Fruit fly (Drosophila melanogaster) whole organism, pupa: ENCODE data around the gene msi.

ENCODE experiments used
- CG10348 ChIP-seq: fragments of 200-800 bp; sonication (Bioruptor generic); IDR thresholded peaks from 2 replicates; pipeline ENCODE4 v1.3.6; 2022; ENCODE audit warnings: missing biosample characterization, missing genetic modification characterization
- CG12605 ChIP-seq: fragments of 200-800 bp; sonication (Bioruptor generic); IDR thresholded peaks from 2 replicates; pipeline ENCODE4 v1.3.6; 2022; ENCODE audit warnings: missing biosample characterization, missing genetic modification characterization
- CG13204 ChIP-seq: fragments of 200-800 bp; sonication (Bioruptor generic); optimal IDR thresholded peaks from 2 replicates; lab custom pipeline; 2018; ENCODE audit warnings: missing biosample characterization, mild to moderate bottlenecking, missing genetic modification characterization, moderate library complexity
- CG14655 ChIP-seq: fragments of 200-800 bp; sonication (Bioruptor generic); optimal IDR thresholded peaks from 3 replicates; lab custom pipeline; 2017; ENCODE audit warnings: mild to moderate bottlenecking, missing biosample characterization, missing genetic modification reagents, missing genetic modification characterization
- CG15710 ChIP-seq: fragments of 200-800 bp; sonication (Bioruptor generic); optimal IDR thresholded peaks from 2 replicates; lab custom pipeline; 2018; ENCODE audit warnings: missing biosample characterization, mild to moderate bottlenecking, missing genetic modification characterization, moderate library complexity
- CG17806 ChIP-seq: fragments of 200-800 bp; sonication (Bioruptor generic); optimal IDR thresholded peaks from 2 replicates; lab custom pipeline; 2018; ENCODE audit warnings: missing biosample characterization, mild to moderate bottlenecking, missing genetic modification characterization, moderate library complexity
- CG32121 ChIP-seq: fragments of 200-800 bp; sonication (Bioruptor generic); IDR thresholded peaks from 2 replicates; pipeline ENCODE4 v1.3.6; 2022; ENCODE audit warnings: missing biosample characterization, missing genetic modification characterization
- CG34367 ChIP-seq: fragments of 200-800 bp; sonication (Bioruptor generic); optimal IDR thresholded peaks from 2 replicates; lab custom pipeline; 2018; ENCODE audit warnings: missing biosample characterization, mild to moderate bottlenecking, missing genetic modification characterization
- CG4496 ChIP-seq: fragments of 200-800 bp; sonication (Bioruptor generic); IDR thresholded peaks from 3 replicates; pipeline ENCODE4 v1.3.6; 2022; ENCODE audit warnings: missing biosample characterization, missing genetic modification characterization
- CG8159 ChIP-seq: fragments of 200-800 bp; sonication (Bioruptor generic); optimal IDR thresholded peaks from 3 replicates; lab custom pipeline; 2018; ENCODE audit warnings: missing biosample characterization, mild to moderate bottlenecking, missing genetic modification characterization, moderate library complexity
- CG8301 ChIP-seq: fragments of 200-800 bp; sonication (Bioruptor generic); optimal IDR thresholded peaks from 2 replicates; lab custom pipeline; 2018; ENCODE audit warnings: missing biosample characterization, mild to moderate bottlenecking, missing genetic modification characterization
- CG9948 ChIP-seq: fragments of 200-800 bp; sonication (Bioruptor generic); optimal IDR thresholded peaks from 2 replicates; lab custom pipeline; 2018; ENCODE audit warnings: missing biosample characterization, mild to moderate bottlenecking, missing genetic modification characterization, moderate library complexity
- D1 ChIP-seq: fragments of 200-800 bp; sonication (Bioruptor generic); optimal IDR thresholded peaks from 2 replicates; lab custom pipeline; 2018; ENCODE audit warnings: missing biosample characterization, mild to moderate bottlenecking, missing genetic modification characterization, moderate library complexity
- EcR ChIP-seq: fragments of 200-800 bp; sonication (Bioruptor generic); optimal IDR thresholded peaks from 3 replicates; lab custom pipeline; 2019; ENCODE audit warnings: missing biosample characterization, missing genetic modification characterization, mild to moderate bottlenecking, moderate library complexity, missing genetic modification reagents
- Ets98B ChIP-seq: fragments of 200-800 bp; sonication (Bioruptor generic); IDR thresholded peaks from 2 replicates; pipeline ENCODE4 v1.3.6; 2022; ENCODE audit warnings: missing biosample characterization, missing genetic modification characterization
- Pif1A ChIP-seq: fragments of 200-800 bp; sonication (Bioruptor generic); optimal IDR thresholded peaks from 3 replicates; lab custom pipeline; 2016; ENCODE audit warnings: missing biosample characterization, missing genetic modification characterization
- Pif1B ChIP-seq: fragments of 200-800 bp; sonication (Bioruptor generic); optimal IDR thresholded peaks from 3 replicates; lab custom pipeline; 2016; ENCODE audit warnings: missing biosample characterization, missing genetic modification characterization
- Snoo ChIP-seq: fragments of 200-800 bp; sonication (Bioruptor generic); optimal IDR thresholded peaks from 3 replicates; lab custom pipeline; 2017; ENCODE audit warnings: missing biosample characterization, mild to moderate bottlenecking, missing genetic modification characterization, inconsistent platforms
- fd96Ca ChIP-seq: fragments of 200-800 bp; sonication (Bioruptor generic); IDR thresholded peaks from 3 replicates; pipeline ENCODE4 v1.3.6; 2022; ENCODE audit warnings: missing biosample characterization, missing genetic modification characterization
- gl ChIP-seq: fragments of 200-800 bp; sonication (Bioruptor generic); optimal IDR thresholded peaks from 2 replicates; lab custom pipeline; 2018; ENCODE audit warnings: missing biosample characterization, mild to moderate bottlenecking, missing genetic modification characterization
- rn ChIP-seq: fragments of 200-800 bp; sonication (Bioruptor generic); IDR thresholded peaks from 2 replicates; pipeline ENCODE4 v1.3.6; 2022; ENCODE audit warnings: missing biosample characterization, missing genetic modification characterization

Gene msi

DNA sequence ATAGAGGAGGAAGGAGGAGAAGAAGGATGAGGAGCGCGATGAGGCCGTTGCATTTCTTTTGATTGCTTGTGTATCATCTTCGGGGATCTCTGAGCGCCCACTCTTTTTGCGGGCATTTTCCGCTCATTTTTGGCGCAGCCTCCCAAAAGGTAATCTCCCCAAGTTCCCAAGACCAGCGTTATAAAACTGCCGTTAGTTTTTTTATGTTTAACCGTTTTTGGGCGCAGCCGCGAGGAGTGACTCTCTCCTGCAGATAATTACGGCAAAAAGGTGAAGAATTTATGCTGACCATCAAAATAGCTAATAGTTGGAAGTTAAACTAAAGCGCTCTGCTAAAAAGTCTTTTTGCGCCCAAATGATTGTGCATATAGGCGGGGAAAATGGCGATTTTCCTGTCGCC lies 122.5 kb downstream of the msi start:
- TF ChIP-seq Snoo (tag; lab: Kevin White, UChicago), result no peak
- no peak for TF ChIP-seq CG9948 (tag; lab: Kevin White, UChicago)
- TF ChIP-seq CG4496 (GFP tag; lab: Robert Waterston, UW), result no peak
- TF ChIP-seq CG17806 (tag; lab: Kevin White, UChicago), result no peak
- no peak for TF ChIP-seq D1 (tag; lab: Kevin White, UChicago)
- no peak for TF ChIP-seq CG14655 (GFP tag; lab: Kevin White, UChicago)
- no peak for TF ChIP-seq gl (tag; lab: Kevin White, UChicago)
- no peak for TF ChIP-seq CG8301 (tag; lab: Kevin White, UChicago)
- no peak for TF ChIP-seq fd96Ca (GFP tag; lab: Robert Waterston, UW)
- TF ChIP-seq CG10348, result no peak
- no peak for TF ChIP-seq CG32121
- no peak for TF ChIP-seq EcR (GFP tag; lab: Kevin White, UChicago)
- no peak for TF ChIP-seq CG8159 (tag; lab: Kevin White, UChicago)
- no peak for TF ChIP-seq Pif1B (GFP tag; lab: Kevin White, UChicago)
- TF ChIP-seq CG13204 (GFP tag; lab: Kevin White, UChicago), result no peak
- no peak for TF ChIP-seq Pif1A (GFP tag; lab: Kevin White, UChicago)
- TF ChIP-seq CG12605 (GFP tag; lab: Robert Waterston, UW), result no peak
- TF ChIP-seq rn (GFP tag; lab: Robert Waterston, UW), result no peak
- TF ChIP-seq CG34367 (tag; lab: Kevin White, UChicago), result no peak
- no peak for TF ChIP-seq Ets98B (GFP tag; lab: Robert Waterston, UW)

DNA sequence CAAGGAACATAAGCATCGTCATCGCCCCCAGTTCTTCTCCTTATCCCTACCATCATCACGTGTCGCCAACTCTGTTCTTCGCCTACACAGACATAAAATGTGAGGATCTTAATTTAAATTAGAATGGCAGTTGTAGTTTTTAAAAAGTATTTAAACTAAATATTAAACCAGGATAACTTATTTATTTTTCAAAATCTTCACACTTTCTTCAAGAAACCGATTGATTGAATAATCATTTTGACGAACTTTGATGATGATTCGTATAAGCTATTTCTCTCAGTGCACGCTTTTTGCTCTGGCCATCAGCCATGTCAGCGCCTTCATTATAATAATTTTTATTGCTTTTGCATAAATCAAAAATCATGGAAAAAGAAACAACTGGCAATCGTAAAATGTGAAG lies 123.0 kb downstream of the msi start:
- TF ChIP-seq CG34367 (tag; lab: Kevin White, UChicago) (peak; percentile 47), CG17806 (tag; lab: Kevin White, UChicago) (peak; percentile 76), CG10348 (no peak), D1 (tag; lab: Kevin White, UChicago) (peak; percentile 52), EcR (GFP tag; lab: Kevin White, UChicago) (no peak), CG8301 (tag; lab: Kevin White, UChicago) (peak; percentile 18), rn (GFP tag; lab: Robert Waterston, UW) (no peak), Pif1A (GFP tag; lab: Kevin White, UChicago) (peak; percentile 59), CG14655 (GFP tag; lab: Kevin White, UChicago) (peak; percentile 55), gl (tag; lab: Kevin White, UChicago) (no peak), CG8159 (tag; lab: Kevin White, UChicago) (peak; percentile 76), CG9948 (tag; lab: Kevin White, UChicago) (peak; percentile 52), CG12605 (GFP tag; lab: Robert Waterston, UW) (no peak), Snoo (tag; lab: Kevin White, UChicago) (peak; percentile 72), CG13204 (GFP tag; lab: Kevin White, UChicago) (no peak), Pif1B (GFP tag; lab: Kevin White, UChicago) (peak; percentile 63), CG15710 (tag; lab: Kevin White, UChicago) (peak; percentile 71)

DNA sequence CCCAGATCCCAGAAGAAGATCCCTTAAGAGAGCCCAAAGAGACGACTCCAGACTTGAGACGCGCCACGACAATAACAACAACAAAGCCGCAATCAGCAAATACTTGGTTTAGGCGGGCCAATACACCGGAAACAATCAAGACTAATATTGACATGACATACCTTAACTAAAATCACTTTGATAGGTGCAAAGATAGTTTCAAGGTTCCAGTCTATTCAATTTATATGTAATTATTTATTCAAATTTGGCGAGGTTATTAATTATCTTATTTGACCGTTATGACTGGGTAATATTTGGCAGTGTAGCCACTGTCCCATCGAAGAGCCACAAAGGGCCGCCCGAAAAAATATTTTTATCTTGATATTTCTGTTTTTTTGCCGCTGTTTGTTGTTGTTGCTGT lies 124.5 kb downstream of the msi start:
- TF ChIP-seq CG8301 (tag; lab: Kevin White, UChicago) (peak; percentile 55), CG9948 (tag; lab: Kevin White, UChicago) (peak; percentile 83), Pif1A (GFP tag; lab: Kevin White, UChicago) (peak; percentile 81), CG15710 (tag; lab: Kevin White, UChicago) (peak; percentile 86), EcR (GFP tag; lab: Kevin White, UChicago) (no peak), D1 (tag; lab: Kevin White, UChicago) (peak; percentile 68), CG14655 (GFP tag; lab: Kevin White, UChicago) (peak; percentile 68), CG34367 (tag; lab: Kevin White, UChicago) (peak; percentile 74), Pif1B (GFP tag; lab: Kevin White, UChicago) (peak; percentile 85), Snoo (tag; lab: Kevin White, UChicago) (peak; percentile 91), rn (GFP tag; lab: Robert Waterston, UW) (no peak), Ets98B (GFP tag; lab: Robert Waterston, UW) (no peak), CG32121 (no peak), CG8159 (tag; lab: Kevin White, UChicago) (peak; percentile 88), gl (tag; lab: Kevin White, UChicago) (peak; percentile 64), CG4496 (GFP tag; lab: Robert Waterston, UW) (peak; percentile 75), CG17806 (tag; lab: Kevin White, UChicago) (peak; percentile 90), CG12605 (GFP tag; lab: Robert Waterston, UW) (0 out of 2 replicates have a peak, but pooled peaks have one; percentile 20), CG10348 (no peak), fd96Ca (GFP tag; lab: Robert Waterston, UW) (peak; percentile 27; the same call in 1 of the 3 replicates), CG13204 (GFP tag; lab: Kevin White, UChicago) (peak; percentile 66)

DNA sequence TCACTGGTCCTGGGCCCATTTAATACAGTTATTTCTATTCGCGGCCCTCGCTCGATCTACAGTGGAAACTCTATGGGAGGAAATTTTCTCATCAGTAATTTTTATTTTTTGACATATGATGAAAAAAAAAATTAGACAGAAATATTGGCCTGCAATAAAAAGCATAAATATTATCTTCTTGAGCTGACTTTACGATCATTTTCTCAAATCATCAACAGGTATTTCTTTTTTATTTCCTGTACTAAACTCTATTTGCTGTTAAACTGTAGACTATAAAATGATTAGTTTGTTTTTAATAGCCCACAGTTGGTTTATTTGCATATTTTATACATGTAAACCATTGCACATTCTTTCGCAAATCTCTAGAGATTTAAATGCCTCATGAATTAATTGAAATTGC lies 128.3 kb downstream of the msi start:
- peak; percentile 8 for TF ChIP-seq D1 (tag; lab: Kevin White, UChicago)
- TF ChIP-seq EcR (GFP tag; lab: Kevin White, UChicago), result no peak
- no peak for TF ChIP-seq rn (GFP tag; lab: Robert Waterston, UW)
- no peak for TF ChIP-seq CG13204 (GFP tag; lab: Kevin White, UChicago)
- 0 out of 2 replicates have a peak, but pooled peaks have one; percentile 7 for TF ChIP-seq CG12605 (GFP tag; lab: Robert Waterston, UW)
- no peak for TF ChIP-seq Pif1B (GFP tag; lab: Kevin White, UChicago)
- TF ChIP-seq Snoo (tag; lab: Kevin White, UChicago), result no peak
- peak; percentile 45 for TF ChIP-seq CG9948 (tag; lab: Kevin White, UChicago)
- no peak for TF ChIP-seq CG4496 (GFP tag; lab: Robert Waterston, UW)
- peak; percentile 73 for TF ChIP-seq CG14655 (GFP tag; lab: Kevin White, UChicago)
- TF ChIP-seq CG15710 (tag; lab: Kevin White, UChicago), result no peak
- peak; percentile 30 for TF ChIP-seq CG8301 (tag; lab: Kevin White, UChicago)
- TF ChIP-seq Ets98B (GFP tag; lab: Robert Waterston, UW), result no peak
- TF ChIP-seq CG17806 (tag; lab: Kevin White, UChicago), result peak; percentile 33
- peak; percentile 45 for TF ChIP-seq CG8159 (tag; lab: Kevin White, UChicago)
